Fruit fly (Drosophila melanogaster) S2 (cell line): ENCODE measurements around the gene CG2533.

Source experiments
- CG8478 ChIP-seq: fragments of >200 bp; optimal IDR thresholded peaks from 2 replicates; lab custom pipeline; 2018
- CTCF ChIP-seq, 2 experiments: fragments of >200 bp; optimal IDR thresholded peaks; 2 replicates each; lab custom pipeline; 2018

- TF ChIP-seq CG8478 (lab: Kevin White, UChicago): no peak
- no peak for TF ChIP-seq CTCF (optimal IDR thresholded peaks at IDR 0.05; lab: Kevin White, UChicago)
These were observed 44.0 kb downstream of the CG2533 start for dm6 chrX:11559728-11560724.
